Fruit fly (Drosophila melanogaster) whole organism, prepupa: ENCODE measurements around the gene CG4161.
A peak's percentile ranks its signal among the peaks of the same experiment; 100 is the strongest.

Source experiments
- CG10631 ChIP-seq: fragments of 200-800 bp; sonication (Bioruptor generic); optimal IDR thresholded peaks from 2 replicates; lab custom pipeline; 2016; ENCODE audit warnings: missing biosample characterization, missing genetic modification characterization
- CG11294 ChIP-seq: fragments of 200-800 bp; sonication (Bioruptor generic); IDR thresholded peaks from 2 replicates; pipeline ENCODE4 v1.3.6; 2022; ENCODE audit warnings: missing biosample characterization, missing genetic modification characterization
- CG11762 ChIP-seq: fragments of 200-800 bp; sonication (Bioruptor generic); optimal IDR thresholded peaks from 3 replicates; lab custom pipeline; 2016; ENCODE audit warnings: missing biosample characterization, missing genetic modification characterization; ENCODE audit not compliant: insufficient read depth
- CG11902 ChIP-seq: fragments of 200-800 bp; sonication (Bioruptor generic); optimal IDR thresholded peaks from 3 replicates; lab custom pipeline; 2016; ENCODE audit warnings: missing biosample characterization, missing genetic modification characterization
- CG15336 ChIP-seq: fragments of 200-800 bp; sonication (Bioruptor generic); IDR thresholded peaks from 2 replicates; pipeline ENCODE4 v1.3.6; 2022; ENCODE audit warnings: missing biosample characterization, missing genetic modification characterization
- CG1621 ChIP-seq: fragments of 200-800 bp; sonication (Bioruptor generic); optimal IDR thresholded peaks from 3 replicates; lab custom pipeline; 2018; ENCODE audit warnings: missing biosample characterization, mild to moderate bottlenecking, missing genetic modification characterization
- CG16779 ChIP-seq: fragments of 200-800 bp; sonication (Bioruptor generic); optimal IDR thresholded peaks from 3 replicates; lab custom pipeline; 2017; ENCODE audit warnings: missing biosample characterization, mild to moderate bottlenecking, missing genetic modification characterization
- CG3032 ChIP-seq: fragments of 200-800 bp; optimal IDR thresholded peaks from 2 replicates; lab custom pipeline; 2019; ENCODE audit warnings: missing biosample characterization, mild to moderate bottlenecking, missing genetic modification characterization, moderate library complexity
- CG31627 ChIP-seq: fragments of 200-800 bp; sonication (Bioruptor generic); optimal IDR thresholded peaks from 3 replicates; lab custom pipeline; 2016; ENCODE audit warnings: missing biosample characterization, missing genetic modification characterization
- CG32006 ChIP-seq: fragments of 200-800 bp; sonication (Bioruptor generic); optimal IDR thresholded peaks from 3 replicates; lab custom pipeline; 2017; ENCODE audit warnings: missing biosample characterization, mild to moderate bottlenecking, missing genetic modification characterization
- CG34406 ChIP-seq: fragments of 200-800 bp; sonication (Bioruptor generic); optimal IDR thresholded peaks from 3 replicates; lab custom pipeline; 2016; ENCODE audit warnings: missing biosample characterization, missing genetic modification characterization
- CG3919 ChIP-seq: fragments of 200-800 bp; sonication (Bioruptor generic); optimal IDR thresholded peaks from 3 replicates; lab custom pipeline; 2016; ENCODE audit warnings: missing biosample characterization, missing genetic modification characterization
- CG6163 ChIP-seq: fragments of 200-800 bp; sonication (Bioruptor generic); IDR thresholded peaks from 3 replicates; pipeline ENCODE4 v1.3.6; 2022; ENCODE audit warnings: missing biosample characterization, missing genetic modification characterization
- CG6276 ChIP-seq: fragments of 200-800 bp; sonication (Bioruptor generic); optimal IDR thresholded peaks from 2 replicates; lab custom pipeline; 2017; ENCODE audit warnings: missing biosample characterization, mild to moderate bottlenecking, missing genetic modification characterization
- CG6792 ChIP-seq: fragments of 200-800 bp; sonication (Bioruptor generic); optimal IDR thresholded peaks from 3 replicates; lab custom pipeline; 2016; ENCODE audit warnings: missing biosample characterization, missing genetic modification characterization
- CG6854 ChIP-seq: fragments of 200-800 bp; sonication (Bioruptor generic); optimal IDR thresholded peaks from 2 replicates; lab custom pipeline; 2017; ENCODE audit warnings: missing biosample characterization, mild to moderate bottlenecking, missing genetic modification characterization
- CG7368 ChIP-seq: fragments of 200-800 bp; sonication (Bioruptor generic); optimal IDR thresholded peaks from 3 replicates; lab custom pipeline; 2016; ENCODE audit warnings: missing biosample characterization, missing genetic modification characterization
- CG8119 ChIP-seq: fragments of 200-800 bp; sonication (Bioruptor generic); IDR thresholded peaks from 3 replicates; pipeline ENCODE4 v1.3.6; 2022; ENCODE audit warnings: missing biosample characterization, missing genetic modification characterization
- CG8319 ChIP-seq: fragments of 200-800 bp; sonication (Bioruptor generic); optimal IDR thresholded peaks from 3 replicates; lab custom pipeline; 2016; ENCODE audit warnings: missing biosample characterization, missing genetic modification characterization
- CG8632 ChIP-seq: fragments of 200-800 bp; sonication (Bioruptor generic); optimal IDR thresholded peaks from 3 replicates; lab custom pipeline; 2016; ENCODE audit warnings: missing biosample characterization, missing genetic modification characterization
- Eip75B ChIP-seq: fragments of 200-800 bp; sonication (Bioruptor generic); optimal IDR thresholded peaks from 3 replicates; lab custom pipeline; 2016; ENCODE audit warnings: missing biosample characterization, missing genetic modification characterization
- Eip93F ChIP-seq: fragments of 200-800 bp; sonication (Bioruptor generic); optimal IDR thresholded peaks from 2 replicates; lab custom pipeline; 2016; ENCODE audit warnings: missing biosample characterization, mild to moderate bottlenecking, missing genetic modification characterization
- Ets21C ChIP-seq: fragments of 200-800 bp; sonication (Bioruptor generic); optimal IDR thresholded peaks from 3 replicates; lab custom pipeline; 2016; ENCODE audit warnings: missing biosample characterization, missing genetic modification characterization
- Ets96B ChIP-seq: fragments of 200-800 bp; optimal IDR thresholded peaks from 2 replicates; lab custom pipeline; 2019; ENCODE audit warnings: missing biosample characterization, mild to moderate bottlenecking, missing genetic modification characterization, moderate library complexity
- Gug ChIP-seq: fragments of 200-800 bp; sonication (Bioruptor generic); IDR thresholded peaks from 2 replicates; pipeline ENCODE4 v1.3.6; 2022; ENCODE audit warnings: missing biosample characterization, missing genetic modification characterization
- Hr38 ChIP-seq: sonication (Bioruptor generic); optimal IDR thresholded peaks from 2 replicates; lab custom pipeline; 2016; ENCODE audit warnings: missing biosample characterization, missing genetic modification characterization
- Hr4 ChIP-seq: fragments of 200-800 bp; sonication (Bioruptor generic); optimal IDR thresholded peaks from 3 replicates; lab custom pipeline; 2016; ENCODE audit warnings: missing biosample characterization, missing genetic modification characterization
- Lpt ChIP-seq: fragments of 200-800 bp; sonication (Bioruptor generic); optimal IDR thresholded peaks from 3 replicates; lab custom pipeline; 2016; ENCODE audit warnings: missing biosample characterization, missing genetic modification characterization
- OdsH ChIP-seq: fragments of 200-800 bp; sonication (Bioruptor generic); optimal IDR thresholded peaks from 3 replicates; lab custom pipeline; 2016; ENCODE audit warnings: missing biosample characterization, missing genetic modification characterization
- Smox ChIP-seq: fragments of 200-800 bp; sonication (Bioruptor generic); optimal IDR thresholded peaks from 3 replicates; lab custom pipeline; 2016; ENCODE audit warnings: missing biosample characterization, missing genetic modification characterization
- Sox14 ChIP-seq: fragments of 200-800 bp; sonication (Bioruptor generic); optimal IDR thresholded peaks from 3 replicates; lab custom pipeline; 2016; ENCODE audit warnings: missing biosample characterization, missing genetic modification characterization
- Sox15 ChIP-seq: fragments of 200-800 bp; sonication (Bioruptor generic); optimal IDR thresholded peaks from 3 replicates; lab custom pipeline; 2016; ENCODE audit warnings: missing biosample characterization, missing genetic modification characterization
- achi ChIP-seq: fragments of 200-800 bp; sonication (Bioruptor generic); optimal IDR thresholded peaks from 3 replicates; lab custom pipeline; 2016; ENCODE audit warnings: missing biosample characterization, missing genetic modification characterization
- acj6 ChIP-seq: fragments of 200-800 bp; sonication (Bioruptor generic); optimal IDR thresholded peaks from 3 replicates; lab custom pipeline; 2016; ENCODE audit warnings: missing biosample characterization, missing genetic modification characterization
- cyc ChIP-seq: fragments of 200-800 bp; sonication (Bioruptor generic); optimal IDR thresholded peaks from 3 replicates; lab custom pipeline; 2016; ENCODE audit warnings: missing biosample characterization, missing genetic modification characterization
- dac ChIP-seq: fragments of 200-800 bp; sonication (Bioruptor generic); optimal IDR thresholded peaks from 2 replicates; lab custom pipeline; 2017; ENCODE audit warnings: missing biosample characterization, mild to moderate bottlenecking, missing genetic modification characterization
- dsx ChIP-seq: fragments of 200-800 bp; optimal IDR thresholded peaks from 3 replicates; lab custom pipeline; 2019; ENCODE audit warnings: missing biosample characterization, mild to moderate bottlenecking, missing genetic modification characterization, moderate library complexity; ENCODE audit not compliant: poor library complexity, severe bottlenecking
- esn ChIP-seq: fragments of 200-800 bp; sonication (Bioruptor generic); optimal IDR thresholded peaks from 2 replicates; lab custom pipeline; 2016; ENCODE audit warnings: missing biosample characterization, mild to moderate bottlenecking, missing genetic modification characterization, moderate library complexity
- fd59A ChIP-seq: fragments of 200-800 bp; sonication (Bioruptor generic); optimal IDR thresholded peaks from 2 replicates; lab custom pipeline; 2017; ENCODE audit warnings: missing biosample characterization, mild to moderate bottlenecking, missing genetic modification characterization, missing genetic modification reagents
- fd85E ChIP-seq: fragments of 200-800 bp; sonication (Bioruptor generic); optimal IDR thresholded peaks from 3 replicates; lab custom pipeline; 2016; ENCODE audit warnings: missing biosample characterization, missing genetic modification characterization
- fkh ChIP-seq: fragments of 200-800 bp; sonication (Bioruptor generic); optimal IDR thresholded peaks from 3 replicates; lab custom pipeline; 2017; ENCODE audit warnings: missing biosample characterization, mild to moderate bottlenecking, missing genetic modification characterization, moderate library complexity
- lz ChIP-seq: fragments of 200-800 bp; sonication (Bioruptor generic); optimal IDR thresholded peaks from 3 replicates; lab custom pipeline; 2016; ENCODE audit warnings: missing biosample characterization, missing genetic modification characterization
- net ChIP-seq: fragments of 200-800 bp; sonication (Bioruptor generic); optimal IDR thresholded peaks from 3 replicates; lab custom pipeline; 2016; ENCODE audit warnings: missing biosample characterization, missing genetic modification characterization
- pdm3 ChIP-seq: fragments of 200-800 bp; sonication (Bioruptor generic); optimal IDR thresholded peaks from 3 replicates; lab custom pipeline; 2016; ENCODE audit warnings: missing biosample characterization, missing genetic modification characterization
- salr ChIP-seq, 2 experiments: fragments of 200-800 bp; sonication (Bioruptor generic); optimal IDR thresholded peaks; 3 replicates each; lab custom pipeline; 2016 to 2018; ENCODE audit warnings: missing biosample characterization in 2 of 2, missing genetic modification characterization in 2 of 2, mild to moderate bottlenecking in 1 of 2
- spab ChIP-seq: fragments of 200-800 bp; sonication (Bioruptor generic); optimal IDR thresholded peaks from 2 replicates; lab custom pipeline; 2017; ENCODE audit warnings: missing biosample characterization, mild to moderate bottlenecking, missing genetic modification characterization, missing genetic modification reagents
- ss ChIP-seq, 2 experiments: fragments of 200-800 bp; sonication (Bioruptor generic); optimal IDR thresholded peaks; 2 replicates in 1 of 2; 3 replicates in 1 of 2; lab custom pipeline; 2017 to 2018; ENCODE audit warnings: mild to moderate bottlenecking in 2 of 2, missing biosample characterization in 2 of 2, missing genetic modification characterization in 2 of 2, moderate library complexity in 1 of 2
- svp ChIP-seq: fragments of 200-800 bp; sonication (Bioruptor generic); peaks from one replicate; lab custom pipeline; 2016; ENCODE audit warnings: missing biosample characterization, missing genetic modification characterization
- topi ChIP-seq: fragments of 200-800 bp; sonication (Bioruptor generic); optimal IDR thresholded peaks from 3 replicates; lab custom pipeline; 2016; ENCODE audit warnings: missing biosample characterization, missing genetic modification characterization
- vri ChIP-seq: fragments of 200-800 bp; sonication (Bioruptor generic); optimal IDR thresholded peaks from 3 replicates; lab custom pipeline; 2016; ENCODE audit warnings: missing biosample characterization, mild to moderate bottlenecking, missing genetic modification characterization

The CG4161 gene

dm6 chr2L:15390421-15390820 lies 42.7 kb upstream of the CG4161 start (continued):
- TF ChIP-seq Ets96B (tag; lab: Kevin White, UChicago) (peak; percentile 73), CG34406 (GFP tag; lab: Kevin White, UChicago) (no peak), Eip93F (GFP tag; lab: Kevin White, UChicago) (no peak), acj6 (no peak), Ets21C (GFP tag; lab: Kevin White, UChicago) (no peak), CG31627 (no peak)

- TF ChIP-seq Sox14 (peak; percentile 68), CG1621 (tag; lab: Kevin White, UChicago) (peak; percentile 58), cyc (no peak), achi (GFP tag; lab: Kevin White, UChicago) (peak; percentile 78), CG6276 (GFP tag; lab: Kevin White, UChicago) (peak; percentile 71), CG15336 (peak; percentile 91), topi (GFP tag; lab: Kevin White, UChicago) (no peak), Hr4 (peak; percentile 90), Gug (peak; percentile 62), Sox15 (GFP tag; lab: Kevin White, UChicago) (peak; percentile 27), svp (GFP tag; lab: Kevin White, UChicago) (peak; percentile 30), CG8319 (no peak), fd85E (GFP tag; lab: Kevin White, UChicago) (no peak), Ets21C (GFP tag; lab: Kevin White, UChicago) (no peak), CG8632 (GFP tag; lab: Kevin White, UChicago) (peak; percentile 57), CG11762 (no peak), CG3919 (GFP tag; lab: Kevin White, UChicago) (peak; percentile 35), CG3032 (tag; lab: Kevin White, UChicago) (peak; percentile 50), salr (GFP tag; optimal IDR thresholded peaks at IDR 0.05; lab: Kevin White, UChicago) (peak; percentile 43 to 78), ss (GFP tag; optimal IDR thresholded peaks at IDR 0.05; lab: Kevin White, UChicago) (no peak), Smox (GFP tag; lab: Kevin White, UChicago) (peak; percentile 28), lz (GFP tag; lab: Kevin White, UChicago) (peak; percentile 35), net (GFP tag; lab: Kevin White, UChicago) (peak; percentile 81), CG7368 (GFP tag; lab: Kevin White, UChicago) (no peak), CG6163 (GFP tag; lab: Robert Waterston, UW) (peak; percentile 69), CG16779 (tag; lab: Kevin White, UChicago) (peak; percentile 49), OdsH (GFP tag; lab: Kevin White, UChicago) (peak; percentile 81), fkh (GFP tag; lab: Kevin White, UChicago) (no peak), Hr38 (no peak), CG32006 (GFP tag; lab: Kevin White, UChicago) (peak; percentile 93), fd59A (GFP tag; lab: Kevin White, UChicago) (peak; percentile 73), Lpt (GFP tag; lab: Kevin White, UChicago) (peak; percentile 84), dsx (no peak), Eip75B (peak; percentile 69), esn (GFP tag; lab: Kevin White, UChicago) (peak; percentile 39), CG31627 (peak; percentile 21), CG8119 (GFP tag; lab: Robert Waterston, UW) (peak; percentile 92), CG11902 (GFP tag; lab: Kevin White, UChicago) (no peak), CG6792 (GFP tag; lab: Kevin White, UChicago) (peak; percentile 56), acj6 (peak; percentile 69), Ets96B (tag; lab: Kevin White, UChicago) (peak; percentile 38), CG34406 (GFP tag; lab: Kevin White, UChicago) (peak; percentile 49), spab (GFP tag; lab: Kevin White, UChicago) (peak; percentile 27), CG6854 (GFP tag; lab: Kevin White, UChicago) (no peak), dac (GFP tag; lab: Kevin White, UChicago) (peak; percentile 76), pdm3 (GFP tag; lab: Kevin White, UChicago) (peak; percentile 75), CG10631 (GFP tag; lab: Kevin White, UChicago) (peak; percentile 75), Eip93F (GFP tag; lab: Kevin White, UChicago) (no peak), CG11294 (peak; percentile 75), vri (GFP tag; lab: Kevin White, UChicago) (no peak)
Measured at dm6 chr2L:15392371-15392770, 40.7 kb upstream of the CG4161 start.
